Fruit fly (Drosophila melanogaster) whole organism, pupa: ENCODE measurements around the gene CG7408.

Source experiments
- CG10348 ChIP-seq: fragments of 200-800 bp; sonication (Bioruptor generic); IDR thresholded peaks from 2 replicates; pipeline ENCODE4 v1.3.6; 2022; ENCODE audit warnings: missing biosample characterization, missing genetic modification characterization
- CG13204 ChIP-seq: fragments of 200-800 bp; sonication (Bioruptor generic); optimal IDR thresholded peaks from 2 replicates; lab custom pipeline; 2018; ENCODE audit warnings: missing biosample characterization, mild to moderate bottlenecking, missing genetic modification characterization, moderate library complexity
- CG14655 ChIP-seq: fragments of 200-800 bp; sonication (Bioruptor generic); optimal IDR thresholded peaks from 3 replicates; lab custom pipeline; 2017; ENCODE audit warnings: mild to moderate bottlenecking, missing biosample characterization, missing genetic modification reagents, missing genetic modification characterization
- CG17806 ChIP-seq: fragments of 200-800 bp; sonication (Bioruptor generic); optimal IDR thresholded peaks from 2 replicates; lab custom pipeline; 2018; ENCODE audit warnings: missing biosample characterization, mild to moderate bottlenecking, missing genetic modification characterization, moderate library complexity
- CG4496 ChIP-seq: fragments of 200-800 bp; sonication (Bioruptor generic); IDR thresholded peaks from 3 replicates; pipeline ENCODE4 v1.3.6; 2022; ENCODE audit warnings: missing biosample characterization, missing genetic modification characterization
- CG8159 ChIP-seq: fragments of 200-800 bp; sonication (Bioruptor generic); optimal IDR thresholded peaks from 3 replicates; lab custom pipeline; 2018; ENCODE audit warnings: missing biosample characterization, mild to moderate bottlenecking, missing genetic modification characterization, moderate library complexity
- EcR ChIP-seq: fragments of 200-800 bp; sonication (Bioruptor generic); optimal IDR thresholded peaks from 3 replicates; lab custom pipeline; 2019; ENCODE audit warnings: missing biosample characterization, missing genetic modification characterization, mild to moderate bottlenecking, moderate library complexity, missing genetic modification reagents
- Pif1B ChIP-seq: fragments of 200-800 bp; sonication (Bioruptor generic); optimal IDR thresholded peaks from 3 replicates; lab custom pipeline; 2016; ENCODE audit warnings: missing biosample characterization, missing genetic modification characterization
- Snoo ChIP-seq: fragments of 200-800 bp; sonication (Bioruptor generic); optimal IDR thresholded peaks from 3 replicates; lab custom pipeline; 2017; ENCODE audit warnings: missing biosample characterization, mild to moderate bottlenecking, missing genetic modification characterization, inconsistent platforms
- fd96Ca ChIP-seq: fragments of 200-800 bp; sonication (Bioruptor generic); IDR thresholded peaks from 3 replicates; pipeline ENCODE4 v1.3.6; 2022; ENCODE audit warnings: missing biosample characterization, missing genetic modification characterization
- gl ChIP-seq: fragments of 200-800 bp; sonication (Bioruptor generic); optimal IDR thresholded peaks from 2 replicates; lab custom pipeline; 2018; ENCODE audit warnings: missing biosample characterization, mild to moderate bottlenecking, missing genetic modification characterization
- rn ChIP-seq: fragments of 200-800 bp; sonication (Bioruptor generic); IDR thresholded peaks from 2 replicates; pipeline ENCODE4 v1.3.6; 2022; ENCODE audit warnings: missing biosample characterization, missing genetic modification characterization

- TF ChIP-seq CG8159 (tag; lab: Kevin White, UChicago) (no peak), rn (GFP tag; lab: Robert Waterston, UW) (no peak), CG10348 (no peak), gl (tag; lab: Kevin White, UChicago) (no peak), CG13204 (GFP tag; lab: Kevin White, UChicago) (no peak), fd96Ca (GFP tag; lab: Robert Waterston, UW) (no peak), CG14655 (GFP tag; lab: Kevin White, UChicago) (no peak), CG17806 (tag; lab: Kevin White, UChicago) (no peak), EcR (GFP tag; lab: Kevin White, UChicago) (no peak), Pif1B (GFP tag; lab: Kevin White, UChicago) (no peak), CG4496 (GFP tag; lab: Robert Waterston, UW) (no peak), Snoo (tag; lab: Kevin White, UChicago) (no peak)
These were observed at the start of gene CG7408 for dm6 chr3L:17878781-17879360.
